Worm (Caenorhabditis elegans) whole organism, mixed stage, embryonic: ENCODE results near the gene Y53C12B.7.

ENCODE experiments used
- snpc-4 ChIP-seq: fragments of 150-350 bp; optimal IDR thresholded peaks from 2 replicates; lab custom pipeline; 2014; ENCODE audit warnings: missing biosample characterization, missing genetic modification characterization
- sptf-1 ChIP-seq: sonication (generic microtip); optimal IDR thresholded peaks from 2 replicates; lab custom pipeline; 2017; ENCODE audit warnings: mild to moderate bottlenecking, missing genetic modification characterization, moderate library complexity, missing compliant biosample characterization
- unc-62 ChIP-seq: fragments of 150-350 bp; optimal IDR thresholded peaks from 2 replicates; lab custom pipeline; 2014; ENCODE audit warnings: missing biosample characterization, missing genetic modification reagents, missing genetic modification characterization
- zip-8 ChIP-seq: fragments of 150-350 bp; optimal IDR thresholded peaks from 2 replicates; lab custom pipeline; 2014; ENCODE audit warnings: missing biosample characterization, missing genetic modification characterization

ce11 chrII:9741400-9741799, 11.6 kb downstream of the Y53C12B.7 start:
- no peak for TF ChIP-seq zip-8 (tag; lab: Kevin White, UChicago)
- no peak for TF ChIP-seq snpc-4 (tag; lab: Kevin White, UChicago)
- TF ChIP-seq sptf-1: no peak
- TF ChIP-seq unc-62 (GFP tag; lab: Kevin White, UChicago): no peak
